Fruit fly (Drosophila melanogaster) whole organism, adult: ENCODE data around the gene superdeath.
A peak's percentile ranks its signal among the peaks of the same experiment; 100 is the strongest.

ENCODE experiments used
- CG11617 ChIP-seq: fragments of 200-800 bp; sonication (Bioruptor generic); optimal IDR thresholded peaks from 2 replicates; lab custom pipeline; 2017; ENCODE audit warnings: mild to moderate bottlenecking, missing biosample characterization, missing genetic modification reagents, missing genetic modification characterization
- CG12768 ChIP-seq: fragments of 200-800 bp; sonication (Bioruptor generic); optimal IDR thresholded peaks from 2 replicates; lab custom pipeline; 2017; ENCODE audit warnings: missing biosample characterization, missing genetic modification characterization, mild to moderate bottlenecking, moderate library complexity, missing genetic modification reagents
- CG14711 ChIP-seq: fragments of 200-800 bp; sonication (Bioruptor generic); optimal IDR thresholded peaks from 2 replicates; lab custom pipeline; 2018; ENCODE audit warnings: missing biosample characterization, mild to moderate bottlenecking, missing genetic modification characterization, moderate library complexity
- CG1620 ChIP-seq: fragments of 200-800 bp; sonication (Bioruptor generic); optimal IDR thresholded peaks from 2 replicates; lab custom pipeline; 2016; ENCODE audit warnings: missing biosample characterization, missing genetic modification characterization
- CG33017 ChIP-seq: fragments of 200-800 bp; sonication (Bioruptor generic); optimal IDR thresholded peaks from 2 replicates; lab custom pipeline; 2018; ENCODE audit warnings: missing biosample characterization, mild to moderate bottlenecking, missing genetic modification characterization, moderate library complexity
- CG5204 ChIP-seq: fragments of 200-800 bp; sonication (Bioruptor generic); optimal IDR thresholded peaks from 2 replicates; lab custom pipeline; 2016; ENCODE audit warnings: missing biosample characterization, missing genetic modification characterization
- CG7045 ChIP-seq: fragments of 200-800 bp; sonication (Bioruptor generic); optimal IDR thresholded peaks from 2 replicates; lab custom pipeline; 2017; ENCODE audit warnings: missing biosample characterization, mild to moderate bottlenecking, missing genetic modification characterization
- CG7101 ChIP-seq: fragments of 200-800 bp; sonication (Bioruptor generic); optimal IDR thresholded peaks from 2 replicates; lab custom pipeline; 2018; ENCODE audit warnings: missing biosample characterization, mild to moderate bottlenecking, missing genetic modification characterization, moderate library complexity
- Clk ChIP-seq: fragments of 200-800 bp; sonication (Bioruptor generic); optimal IDR thresholded peaks from 2 replicates; lab custom pipeline; 2017; ENCODE audit warnings: missing biosample characterization, missing genetic modification characterization
- Crg-1 ChIP-seq: fragments of 200-800 bp; sonication (Bioruptor generic); optimal IDR thresholded peaks from 2 replicates; lab custom pipeline; 2016; ENCODE audit warnings: missing biosample characterization, missing genetic modification characterization
- Hr96 ChIP-seq: fragments of 200-800 bp; sonication (Bioruptor generic); optimal IDR thresholded peaks from 2 replicates; lab custom pipeline; 2016; ENCODE audit warnings: missing biosample characterization, missing genetic modification characterization
- Mnt ChIP-seq: fragments of 200-800 bp; sonication (Bioruptor generic); optimal IDR thresholded peaks from 2 replicates; lab custom pipeline; 2016; ENCODE audit warnings: missing biosample characterization, mild to moderate bottlenecking, missing genetic modification characterization
- bab1 ChIP-seq: fragments of 200-800 bp; sonication (Bioruptor generic); optimal IDR thresholded peaks from 3 replicates; lab custom pipeline; 2019; ENCODE audit warnings: missing biosample characterization, mild to moderate bottlenecking, missing genetic modification characterization, moderate library complexity
- cic ChIP-seq: fragments of 200-800 bp; sonication (Bioruptor generic); optimal IDR thresholded peaks from 2 replicates; lab custom pipeline; 2017; ENCODE audit warnings: missing biosample characterization, mild to moderate bottlenecking, missing genetic modification characterization, moderate library complexity
- cnc ChIP-seq, 2 experiments: fragments of >200 bp; optimal IDR thresholded peaks; 2 replicates each; lab custom pipeline; 2017
- kay ChIP-seq: fragments of 200-800 bp; sonication (Bioruptor generic); peaks from one replicate; lab custom pipeline; 2016; ENCODE audit warnings: missing biosample characterization, missing genetic modification characterization, borderline replicate concordance
- ovo ChIP-seq: fragments of 200-800 bp; sonication (Bioruptor generic); optimal IDR thresholded peaks from 2 replicates; lab custom pipeline; 2016; ENCODE audit warnings: missing biosample characterization, missing genetic modification characterization
- pad ChIP-seq: fragments of 200-800 bp; sonication (Bioruptor generic); optimal IDR thresholded peaks from 3 replicates; lab custom pipeline; 2017; ENCODE audit warnings: missing biosample characterization, missing genetic modification characterization, mild to moderate bottlenecking, moderate library complexity, missing genetic modification reagents
- tj ChIP-seq: fragments of 200-800 bp; sonication (Bioruptor generic); optimal IDR thresholded peaks from 3 replicates; lab custom pipeline; 2017; ENCODE audit warnings: missing biosample characterization, mild to moderate bottlenecking, missing genetic modification characterization, moderate library complexity
- toe ChIP-seq: fragments of 200-800 bp; sonication (Bioruptor generic); optimal IDR thresholded peaks from 2 replicates; lab custom pipeline; 2016; ENCODE audit warnings: missing biosample characterization, missing genetic modification characterization

The superdeath gene

DNA sequence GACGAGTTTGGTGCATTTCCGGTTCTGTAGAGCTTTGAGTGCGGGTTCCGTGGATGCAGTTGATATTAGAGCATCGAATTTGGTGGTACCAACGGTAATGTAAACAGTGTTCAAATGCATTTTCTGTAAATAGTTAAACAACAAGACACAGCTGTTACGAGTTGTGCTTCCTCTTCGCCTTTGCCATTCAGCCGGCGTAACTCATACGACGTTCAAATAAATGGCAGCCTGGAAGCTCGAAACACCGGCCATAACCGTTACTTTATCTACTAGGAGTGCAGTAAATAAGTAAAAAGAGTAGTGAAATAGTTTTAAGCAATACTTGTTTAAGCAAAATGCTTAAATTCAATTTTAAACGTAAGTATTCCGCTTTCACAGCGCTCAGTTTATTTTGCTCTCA lies at the start of gene superdeath, which contains the start of gene Alg13:
superdeath (plus strand) TSS at position 256 of the 400 bp plus-strand sequence.
Alg13 (minus strand) TSS at position 167 of the 400 bp plus-strand sequence.
- TF ChIP-seq ovo (GFP tag; lab: Kevin White, UChicago) (peak; percentile 2), cic (peak; percentile 17), pad (GFP tag; lab: Kevin White, UChicago) (no peak), CG7045 (no peak), Crg-1 (GFP tag; lab: Kevin White, UChicago) (peak; percentile 40)

DNA sequence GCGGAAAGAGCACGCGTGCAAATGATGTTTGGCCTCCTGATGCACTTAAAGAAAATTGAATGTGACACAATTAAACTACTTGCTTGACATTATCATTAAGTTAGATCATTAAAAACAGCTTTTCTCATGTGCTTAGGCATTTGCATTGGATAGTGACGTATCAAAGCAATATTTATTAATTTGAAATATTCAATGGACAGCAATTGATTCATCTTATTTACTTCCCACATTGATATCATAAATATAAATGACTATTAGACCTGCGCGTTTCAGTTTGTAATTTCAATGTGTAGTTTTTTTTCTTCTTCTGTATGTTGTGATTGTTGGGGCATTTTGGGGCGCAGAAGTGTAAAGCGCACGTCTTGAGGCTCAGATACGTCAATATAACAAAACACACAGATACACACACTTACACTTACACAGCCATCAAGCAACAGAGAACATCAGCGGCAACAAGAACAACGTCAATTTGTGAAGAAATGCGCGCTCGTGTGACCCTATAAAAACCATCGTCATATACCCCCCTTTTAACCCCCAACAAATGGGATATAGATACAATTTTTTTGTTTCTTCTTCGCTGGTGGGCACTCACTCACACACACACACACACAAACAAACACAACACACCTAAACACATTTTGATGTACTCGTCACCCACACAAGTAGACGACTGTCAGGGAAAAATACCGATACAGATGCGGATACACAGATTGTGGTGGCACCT lies 49.4 kb upstream of the superdeath start:
- TF ChIP-seq CG5204 (GFP tag; lab: Kevin White, UChicago) (peak; percentile 7), kay (peak; percentile 47), CG7045 (no peak), CG11617 (GFP tag; lab: Kevin White, UChicago) (no peak), CG7101 (tag; lab: Kevin White, UChicago) (no peak), CG14711 (tag; lab: Kevin White, UChicago) (peak; percentile 21)

DNA sequence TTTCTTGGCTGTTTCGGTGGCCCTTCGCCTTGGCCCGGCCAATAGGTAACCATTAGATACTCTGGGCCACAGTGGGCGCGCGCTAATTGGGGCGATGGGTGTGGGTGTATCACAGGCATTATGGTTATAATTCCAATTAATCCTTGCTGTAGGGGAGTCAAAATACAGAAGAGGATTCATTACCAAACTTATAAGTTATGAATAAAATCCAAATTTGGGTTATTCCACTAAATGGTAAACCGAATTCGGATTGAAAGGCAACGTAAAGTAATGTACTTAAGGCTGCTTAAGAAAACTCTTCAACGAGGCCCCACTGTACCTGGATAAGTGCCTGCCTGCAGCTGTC lies 48.8 kb upstream of the superdeath start:
- TF ChIP-seq CG5204 (GFP tag; lab: Kevin White, UChicago), result no peak
- TF ChIP-seq Crg-1 (GFP tag; lab: Kevin White, UChicago), result no peak
- no peak for TF ChIP-seq ovo (GFP tag; lab: Kevin White, UChicago)
- no peak for TF ChIP-seq CG33017 (tag; lab: Kevin White, UChicago)

DNA sequence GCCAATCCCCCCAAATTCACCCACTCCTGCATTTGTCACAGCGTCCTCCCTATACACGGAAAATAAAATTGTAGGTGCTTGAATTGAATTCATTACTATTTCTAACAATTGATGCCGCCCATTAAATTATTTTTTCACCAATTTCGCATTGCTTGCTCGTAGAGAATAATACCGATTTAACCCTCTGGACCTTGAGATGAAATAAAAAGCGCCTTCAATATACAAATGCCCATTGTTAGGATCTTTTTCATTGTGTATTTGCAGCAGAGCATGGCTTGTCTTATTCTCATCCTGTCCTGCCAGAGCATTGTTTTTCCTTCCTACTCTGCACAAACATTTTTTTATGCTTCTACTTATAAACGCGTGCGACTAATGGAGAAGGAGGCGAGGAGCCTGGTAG lies 46.9 kb upstream of the superdeath start:
- TF ChIP-seq tj (GFP tag; lab: Kevin White, UChicago) (no peak), cnc (optimal IDR thresholded peaks at IDR 0.05; lab: Kevin White, UChicago) (no peak), CG14711 (tag; lab: Kevin White, UChicago) (no peak), cic (no peak)

DNA sequence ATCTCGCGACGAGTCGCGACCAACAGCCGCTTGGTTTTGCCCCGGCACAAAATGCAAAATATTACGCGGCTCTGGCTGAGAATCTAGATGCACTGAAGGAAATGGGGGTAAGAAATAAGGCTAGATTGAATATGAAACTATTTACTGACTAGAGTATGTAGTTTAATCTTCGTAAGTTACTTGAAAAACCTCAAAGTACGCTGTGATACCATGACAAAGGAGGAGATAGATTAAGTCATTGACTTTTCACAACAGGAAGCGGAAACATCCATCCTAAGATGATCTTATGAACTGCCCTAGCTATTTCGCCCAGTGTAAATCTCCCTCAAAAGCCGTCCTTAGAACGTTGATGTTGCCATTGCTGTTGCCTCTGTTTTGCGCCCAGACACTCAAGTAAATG lies 44.3 kb upstream of the superdeath start:
- TF ChIP-seq CG1620 (GFP tag; lab: Kevin White, UChicago) (no peak), CG7101 (tag; lab: Kevin White, UChicago) (no peak), toe (GFP tag; lab: Kevin White, UChicago) (no peak), cic (no peak), CG33017 (tag; lab: Kevin White, UChicago) (no peak), CG7045 (peak; percentile 21), ovo (GFP tag; lab: Kevin White, UChicago) (no peak), CG14711 (tag; lab: Kevin White, UChicago) (no peak), bab1 (GFP tag; lab: Kevin White, UChicago) (no peak), Clk (GFP tag; lab: Kevin White, UChicago) (peak; percentile 25)

DNA sequence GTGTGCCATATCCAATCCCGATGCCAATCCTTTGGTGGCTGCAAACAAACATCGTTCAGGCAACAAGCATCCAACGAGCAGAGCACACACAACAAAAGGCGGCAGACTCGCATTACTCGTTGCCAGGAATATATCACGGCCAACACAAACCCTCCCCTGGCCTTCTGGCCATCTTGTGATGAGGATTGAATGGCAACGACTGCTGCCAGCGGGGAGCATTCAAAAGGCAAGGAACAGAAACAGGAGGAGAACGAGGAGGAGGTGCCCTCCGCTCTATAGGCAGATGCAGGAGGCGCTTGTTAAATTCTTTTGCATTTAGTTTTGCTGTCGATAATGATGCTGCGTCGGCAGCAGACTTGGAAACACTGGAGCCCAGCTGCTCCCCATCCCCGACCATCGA lies 42.9 kb upstream of the superdeath start:
- TF ChIP-seq cnc (optimal IDR thresholded peaks at IDR 0.05; lab: Kevin White, UChicago), result no peak
- TF ChIP-seq CG11617 (GFP tag; lab: Kevin White, UChicago), result no peak
- no peak for TF ChIP-seq Hr96
- TF ChIP-seq CG33017 (tag; lab: Kevin White, UChicago), result no peak
- TF ChIP-seq CG12768 (GFP tag; lab: Kevin White, UChicago), result no peak
- TF ChIP-seq Mnt (GFP tag; lab: Kevin White, UChicago), result no peak
- TF ChIP-seq CG14711 (tag; lab: Kevin White, UChicago), result no peak
- no peak for TF ChIP-seq Crg-1 (GFP tag; lab: Kevin White, UChicago)
- TF ChIP-seq CG5204 (GFP tag; lab: Kevin White, UChicago), result no peak
- TF ChIP-seq pad (GFP tag; lab: Kevin White, UChicago), result no peak

DNA sequence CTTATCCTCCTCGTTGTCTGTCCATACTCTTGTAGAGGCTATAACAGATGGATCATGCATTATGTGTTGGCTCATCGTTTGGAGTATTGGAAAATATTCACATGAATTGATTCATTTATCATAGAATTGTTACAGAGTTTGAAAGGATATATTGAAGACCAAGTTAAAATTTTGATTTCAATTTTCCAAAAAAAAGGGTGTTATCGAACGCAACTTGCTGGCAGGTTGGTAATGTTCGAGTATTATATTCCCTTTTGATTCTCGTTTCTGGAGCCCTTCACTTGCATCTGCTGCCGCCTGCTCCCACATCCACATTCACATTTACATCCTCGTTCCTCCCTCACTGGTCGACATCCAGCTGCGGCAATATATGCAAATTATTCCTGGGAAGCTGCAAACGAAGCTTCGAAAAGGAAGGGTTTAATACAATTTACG lies 42.4 kb upstream of the superdeath start:
- TF ChIP-seq CG11617 (GFP tag; lab: Kevin White, UChicago) (no peak), Mnt (GFP tag; lab: Kevin White, UChicago) (no peak), tj (GFP tag; lab: Kevin White, UChicago) (no peak), CG14711 (tag; lab: Kevin White, UChicago) (no peak), CG1620 (GFP tag; lab: Kevin White, UChicago) (no peak), ovo (GFP tag; lab: Kevin White, UChicago) (no peak), cic (no peak), pad (GFP tag; lab: Kevin White, UChicago) (no peak), CG12768 (GFP tag; lab: Kevin White, UChicago) (no peak), Crg-1 (GFP tag; lab: Kevin White, UChicago) (no peak), CG5204 (GFP tag; lab: Kevin White, UChicago) (no peak), toe (GFP tag; lab: Kevin White, UChicago) (no peak), cnc (optimal IDR thresholded peaks at IDR 0.05; lab: Kevin White, UChicago) (no peak), Clk (GFP tag; lab: Kevin White, UChicago) (no peak), kay (no peak), CG7045 (no peak)
